Worm (Caenorhabditis elegans) whole organism, L1 larva: ENCODE measurements around the gene srxa-1.

Experiments used
- F16B12.6 ChIP-seq: fragments of 150-350 bp; optimal IDR thresholded peaks from 2 replicates; lab custom pipeline; 2014; ENCODE audit warnings: missing biosample characterization, missing genetic modification characterization
- ets-5 ChIP-seq: fragments of 200-800 bp; sonication (Bioruptor generic); IDR thresholded peaks from 2 replicates; pipeline ENCODE4 v1.3.6; 2022; ENCODE audit warnings: missing genetic modification characterization, missing compliant biosample characterization
- lin-39 ChIP-seq: fragments of 150-350 bp; optimal IDR thresholded peaks from 2 replicates; lab custom pipeline; 2014; ENCODE audit warnings: missing biosample characterization, missing genetic modification reagents, missing genetic modification characterization
- nhr-12 ChIP-seq: sonication (generic microtip); optimal IDR thresholded peaks from 2 replicates; lab custom pipeline; 2017; ENCODE audit warnings: missing biosample characterization, missing genetic modification characterization
- nhr-237 ChIP-seq: fragments of 150-350 bp; optimal IDR thresholded peaks from 2 replicates; lab custom pipeline; 2014; ENCODE audit warnings: missing biosample characterization, missing genetic modification characterization
- skn-1 ChIP-seq: fragments of 150-350 bp; optimal IDR thresholded peaks from 2 replicates; lab custom pipeline; 2014; ENCODE audit warnings: missing biosample characterization, missing genetic modification characterization
- snpc-4 ChIP-seq: fragments of 150-350 bp; optimal IDR thresholded peaks from 2 replicates; lab custom pipeline; 2014; ENCODE audit warnings: missing biosample characterization, missing genetic modification characterization
- sox-4 ChIP-seq: sonication (generic microtip); optimal IDR thresholded peaks from 2 replicates; lab custom pipeline; 2016; ENCODE audit warnings: missing genetic modification characterization, missing compliant biosample characterization
- ztf-4 ChIP-seq: fragments of 150-350 bp; optimal IDR thresholded peaks from 2 replicates; lab custom pipeline; 2014; ENCODE audit warnings: missing biosample characterization, missing genetic modification characterization

ce11 chrV:20770061-20770460, 38.2 kb downstream of the srxa-1 start, which contains the start of gene elp-1:
- TF ChIP-seq ztf-4 (tag; lab: Kevin White, UChicago) (no peak), skn-1 (tag; lab: Kevin White, UChicago) (no peak), lin-39 (tag; lab: Kevin White, UChicago) (no peak), F16B12.6 (tag; lab: Kevin White, UChicago) (no peak), nhr-12 (tag; lab: Kevin White, UChicago) (no peak), nhr-237 (tag; lab: Kevin White, UChicago) (no peak), ets-5 (GFP tag; lab: Robert Waterston, UW) (no peak), snpc-4 (tag; lab: Kevin White, UChicago) (no peak), sox-4 (tag; lab: Kevin White, UChicago) (no peak)
